Worm (Caenorhabditis elegans): ENCODE results near the gene nlf-1.

ce11 chrX:982598-982997 lies 34.8 kb downstream of the nlf-1 start:
- TF ChIP-seq snpc-4 (tag; optimal IDR thresholded peaks at IDR 0.05): no peak
- TF ChIP-seq elt-3 (tag; optimal IDR thresholded peaks at IDR 0.05): no peak
- no peak for TF ChIP-seq lin-32 (GFP tag; optimal IDR thresholded peaks at IDR 0.05)
- TF ChIP-seq tbx-8 (GFP tag; optimal IDR thresholded peaks at IDR 0.05): no peak
- no peak for TF ChIP-seq mep-1 (tag; optimal IDR thresholded peaks at IDR 0.05)

Measured in whole organism, mixed stage, embryonic.